Worm (Caenorhabditis elegans) whole organism, L4 larva: ENCODE results near the gene ZK154.6.

Experiments used
- D1046.2 ChIP-seq: fragments of 200-800 bp; sonication (Bioruptor generic); IDR thresholded peaks from 2 replicates; pipeline ENCODE4 v1.3.6; 2022; ENCODE audit warnings: missing genetic modification characterization, missing compliant biosample characterization
- F37D6.2 ChIP-seq: sonication (generic microtip); optimal IDR thresholded peaks from 2 replicates; lab custom pipeline; 2016; ENCODE audit warnings: mild to moderate bottlenecking, missing genetic modification characterization, missing compliant biosample characterization
- F49E8.2 ChIP-seq: sonication (generic microtip); optimal IDR thresholded peaks from 2 replicates; lab custom pipeline; 2016; ENCODE audit warnings: missing compliant biosample characterization, mild to moderate bottlenecking, missing genetic modification characterization, borderline replicate concordance
- T26A8.4 ChIP-seq: fragments of 200-800 bp; sonication (Bioruptor generic); IDR thresholded peaks from 2 replicates; pipeline ENCODE4 v1.3.6; 2022; ENCODE audit warnings: missing genetic modification characterization, missing compliant biosample characterization
- Y105C5A.15 ChIP-seq: fragments of 200-800 bp; sonication (Bioruptor generic); IDR thresholded peaks from 2 replicates; pipeline ENCODE4 v1.3.6; 2022; ENCODE audit warnings: missing genetic modification characterization, missing compliant biosample characterization
- Y75B8A.6 ChIP-seq: fragments of 200-800 bp; sonication (Bioruptor generic); IDR thresholded peaks from 2 replicates; pipeline ENCODE4 v1.3.6; 2022; ENCODE audit warnings: missing genetic modification reagents, missing genetic modification characterization, missing compliant biosample characterization
- aha-1 ChIP-seq: fragments of 150-350 bp; peaks from one replicate; lab custom pipeline; 2014; ENCODE audit warnings: missing biosample characterization, missing genetic modification characterization
- ama-1 ChIP-seq: fragments of 150-350 bp; optimal IDR thresholded peaks from 2 replicates; lab custom pipeline; 2014; ENCODE audit warnings: inconsistent platforms, mixed read lengths
- ceh-82 ChIP-seq: sonication (generic microtip); optimal IDR thresholded peaks from 2 replicates; lab custom pipeline; 2017; ENCODE audit warnings: missing biosample characterization, missing genetic modification characterization
- ces-1 ChIP-seq: fragments of 150-350 bp; sonication (generic microtip); optimal IDR thresholded peaks from 4 replicates; lab custom pipeline; 2014; ENCODE audit warnings: missing biosample characterization, missing genetic modification reagents, missing genetic modification characterization
- daf-16 ChIP-seq, 3 experiments: sonication (generic microtip); optimal IDR thresholded peaks; 2 replicates each; lab custom pipeline; 2016 to 2017; ENCODE audit warnings: missing genetic modification characterization in 3 of 3, missing genetic modification reagents in 3 of 3, mild to moderate bottlenecking in 2 of 3, missing compliant biosample characterization in 2 of 3, missing biosample characterization in 1 of 3, moderate library complexity in 1 of 3
- daf-19 ChIP-seq: fragments of 200-800 bp; sonication (Bioruptor generic); conservative IDR thresholded peaks from 2 replicates; pipeline ENCODE4 v1.3.6; 2022; ENCODE audit warnings: missing genetic modification characterization, missing compliant biosample characterization
- dmd-6 ChIP-seq: fragments of 200-800 bp; sonication (Bioruptor generic); IDR thresholded peaks from 2 replicates; pipeline ENCODE4 v1.3.6; 2022; ENCODE audit warnings: missing genetic modification reagents, missing genetic modification characterization, missing compliant biosample characterization
- dmd-8 ChIP-seq: fragments of 200-800 bp; sonication (Bioruptor generic); IDR thresholded peaks from 2 replicates; pipeline ENCODE4 v1.3.6; 2022; ENCODE audit warnings: missing genetic modification characterization, missing compliant biosample characterization
- dmd-9 ChIP-seq: fragments of 200-800 bp; sonication (Bioruptor generic); IDR thresholded peaks from 2 replicates; pipeline ENCODE4 v1.3.6; 2022; ENCODE audit warnings: missing genetic modification reagents, missing genetic modification characterization, missing compliant biosample characterization
- dpl-1 ChIP-seq: fragments of 150-350 bp; optimal IDR thresholded peaks from 2 replicates; lab custom pipeline; 2014; ENCODE audit warnings: missing biosample characterization, missing genetic modification reagents, missing genetic modification characterization
- duxl-1 ChIP-seq: sonication (generic microtip); optimal IDR thresholded peaks from 2 replicates; lab custom pipeline; 2016; ENCODE audit warnings: mild to moderate bottlenecking, missing genetic modification characterization, moderate library complexity, missing compliant biosample characterization; ENCODE audit not compliant: poor library complexity
- dve-1 ChIP-seq: sonication (generic microtip); optimal IDR thresholded peaks from 2 replicates; lab custom pipeline; 2017; ENCODE audit warnings: antibody characterized with exemption, mild to moderate bottlenecking, missing genetic modification characterization, missing compliant biosample characterization; ENCODE audit not compliant: insufficient read depth
- egl-27 ChIP-seq: sonication (generic microtip); optimal IDR thresholded peaks from 3 replicates; lab custom pipeline; 2017; ENCODE audit warnings: missing biosample characterization, missing genetic modification reagents, missing genetic modification characterization
- fos-1 ChIP-seq: fragments of 150-350 bp; optimal IDR thresholded peaks from 2 replicates; lab custom pipeline; 2014; ENCODE audit warnings: missing biosample characterization, missing genetic modification characterization
- hlh-11 ChIP-seq: fragments of 200-800 bp; sonication (Bioruptor generic); optimal IDR thresholded peaks from 2 replicates; lab custom pipeline; 2018; ENCODE audit warnings: mild to moderate bottlenecking, missing genetic modification characterization, missing compliant biosample characterization
- hlh-30 ChIP-seq: sonication (generic microtip); optimal IDR thresholded peaks from 2 replicates; lab custom pipeline; 2017; ENCODE audit warnings: antibody characterized with exemption, mild to moderate bottlenecking, missing genetic modification characterization, missing compliant biosample characterization; ENCODE audit not compliant: insufficient read depth
- jun-1 ChIP-seq: fragments of 150-350 bp; optimal IDR thresholded peaks from 2 replicates; lab custom pipeline; 2014; ENCODE audit warnings: missing biosample characterization, missing genetic modification reagents, missing genetic modification characterization
- lin-1 ChIP-seq: fragments of 200-800 bp; sonication (Bioruptor generic); IDR thresholded peaks from 2 replicates; pipeline ENCODE4 v1.3.6; 2022; ENCODE audit warnings: missing genetic modification reagents, missing genetic modification characterization, missing compliant biosample characterization
- lin-13 ChIP-seq: fragments of 150-350 bp; optimal IDR thresholded peaks from 2 replicates; lab custom pipeline; 2014; ENCODE audit warnings: missing biosample characterization, missing genetic modification reagents, missing genetic modification characterization
- lin-29 ChIP-seq: fragments of 200-800 bp; sonication (Bioruptor generic); IDR thresholded peaks from 2 replicates; pipeline ENCODE4 v1.3.6; 2022; ENCODE audit warnings: missing genetic modification reagents, missing genetic modification characterization, missing compliant biosample characterization
- lsy-2 ChIP-seq, 2 experiments: fragments of 150-350 bp in 1 of 2; sonication (generic microtip) in 1 of 2; optimal IDR thresholded peaks; 2 replicates each; lab custom pipeline; 2014 to 2017; ENCODE audit warnings: missing biosample characterization in 2 of 2, missing genetic modification characterization in 2 of 2
- mdl-1 ChIP-seq, 2 experiments: fragments of 150-350 bp in 1 of 2; sonication (generic microtip) in 1 of 2; optimal IDR thresholded peaks; 2 replicates each; lab custom pipeline; 2014 to 2017; ENCODE audit warnings: missing biosample characterization in 2 of 2, missing genetic modification characterization in 2 of 2
- mdt-29 ChIP-seq: fragments of 200-800 bp; sonication (Bioruptor generic); IDR thresholded peaks from 2 replicates; pipeline ENCODE4 v1.3.6; 2022; ENCODE audit warnings: missing genetic modification reagents, missing genetic modification characterization, missing compliant biosample characterization
- mxl-2 ChIP-seq: fragments of 200-800 bp; sonication (Bioruptor generic); conservative IDR thresholded peaks from 2 replicates; pipeline ENCODE4 v1.3.6; 2022; ENCODE audit warnings: missing genetic modification reagents, missing genetic modification characterization, missing compliant biosample characterization
- mxl-3 ChIP-seq: fragments of 200-800 bp; sonication (Bioruptor generic); optimal IDR thresholded peaks from 2 replicates; lab custom pipeline; 2018; ENCODE audit warnings: mild to moderate bottlenecking, missing genetic modification characterization, missing compliant biosample characterization
- nhr-237 ChIP-seq: sonication (generic microtip); optimal IDR thresholded peaks from 2 replicates; lab custom pipeline; 2017; ENCODE audit warnings: missing biosample characterization, missing genetic modification characterization
- nhr-48 ChIP-seq: sonication (generic microtip); optimal IDR thresholded peaks from 2 replicates; lab custom pipeline; 2016; ENCODE audit warnings: mild to moderate bottlenecking, missing genetic modification characterization, missing compliant biosample characterization
- nhr-6 ChIP-seq: fragments of 150-350 bp; optimal IDR thresholded peaks from 2 replicates; lab custom pipeline; 2014; ENCODE audit warnings: missing biosample characterization, missing genetic modification characterization
- php-3 ChIP-seq: fragments of 200-800 bp; sonication (Bioruptor generic); IDR thresholded peaks from 2 replicates; pipeline ENCODE4 v1.3.6; 2022; ENCODE audit warnings: missing genetic modification reagents, missing genetic modification characterization, missing compliant biosample characterization
- pqm-1 ChIP-seq: sonication (generic microtip); optimal IDR thresholded peaks from 2 replicates; lab custom pipeline; 2017; ENCODE audit warnings: missing biosample characterization, missing genetic modification characterization
- rbr-2 ChIP-seq: sonication (generic microtip); optimal IDR thresholded peaks from 2 replicates; lab custom pipeline; 2016; ENCODE audit warnings: missing genotype, missing genetic modification characterization, missing compliant biosample characterization
- set-16 ChIP-seq: fragments of 200-800 bp; sonication (Bioruptor generic); IDR thresholded peaks from 2 replicates; pipeline ENCODE4 v1.3.6; 2022; ENCODE audit warnings: missing genetic modification reagents, missing genetic modification characterization, missing compliant biosample characterization
- snpc-4 ChIP-seq: fragments of 150-350 bp; optimal IDR thresholded peaks from 2 replicates; lab custom pipeline; 2014; ENCODE audit warnings: missing biosample characterization, missing genetic modification characterization
- spr-3 ChIP-seq: fragments of 200-800 bp; sonication (Bioruptor generic); optimal IDR thresholded peaks from 2 replicates; lab custom pipeline; 2018; ENCODE audit warnings: mild to moderate bottlenecking, missing genetic modification characterization, missing compliant biosample characterization
- unc-39 ChIP-seq: sonication (generic microtip); optimal IDR thresholded peaks from 2 replicates; lab custom pipeline; 2017; ENCODE audit warnings: missing biosample characterization, missing genetic modification characterization
- unc-62 ChIP-seq, 3 experiments: fragments of 150-350 bp in 1 of 3; sonication (generic microtip); optimal IDR thresholded peaks in 2 of 3; peaks in 1 of 3; 1 replicate in 1 of 3; 2 replicates in 2 of 3; lab custom pipeline; 2014 to 2017; ENCODE audit warnings: missing biosample characterization in 3 of 3, missing genetic modification characterization in 3 of 3, missing genetic modification reagents in 3 of 3, missing genotype in 1 of 3
- ztf-11 ChIP-seq: fragments of 150-350 bp; optimal IDR thresholded peaks from 2 replicates; lab custom pipeline; 2014; ENCODE audit warnings: missing biosample characterization, missing genetic modification characterization

ZK154.6 gene

DNA sequence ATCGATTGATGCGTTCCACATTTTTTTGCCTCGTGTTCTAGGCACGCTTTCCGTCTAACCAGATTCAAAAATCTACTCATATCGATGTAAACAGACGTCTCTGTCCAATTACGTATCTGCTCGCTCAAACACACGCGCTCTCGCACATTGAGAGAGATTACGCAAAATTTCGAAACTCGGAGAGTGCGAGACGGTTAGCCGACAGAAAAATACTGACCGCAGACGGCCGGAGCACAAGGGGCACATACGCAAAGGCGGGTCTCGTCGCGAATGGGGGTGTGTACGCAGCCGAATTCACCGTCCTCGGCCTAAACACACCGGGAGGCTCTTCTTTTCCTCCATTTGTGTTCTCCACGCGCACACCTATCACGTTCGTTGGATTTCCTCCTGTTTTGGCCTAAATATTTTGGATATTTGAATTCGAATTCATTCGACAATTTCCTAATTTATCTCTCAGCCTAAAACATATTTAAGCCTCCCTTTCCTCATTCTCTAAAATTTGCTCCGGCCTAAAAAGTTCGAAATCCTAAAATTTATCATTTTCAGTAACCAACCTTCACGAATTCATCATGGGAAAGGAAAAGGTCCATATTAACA lies 29.8 kb upstream of the ZK154.6 start, which contains the start of gene eef-1A.2 (continued):
- TF ChIP-seq spr-3 (GFP tag; lab: Kevin White, UChicago) (peak; percentile 40), hlh-30 (tag; lab: Kevin White, UChicago) (peak; percentile 98), unc-39 (tag; lab: Kevin White, UChicago) (no peak), fos-1 (no peak), D1046.2 (GFP tag; lab: Robert Waterston, UW) (0 out of 2 replicates have a peak, but pooled peaks have one; percentile 63), daf-16 (GFP tag; optimal IDR thresholded peaks at IDR 0.05; lab: Kevin White, UChicago) (peak; percentile 42 to 69), daf-16 (tag; optimal IDR thresholded peaks at IDR 0.05; lab: Kevin White, UChicago) (peak; percentile 97), hlh-11 (tag; lab: Kevin White, UChicago) (peak; percentile 98), mxl-3 (peak; percentile 98), php-3 (GFP tag; lab: Robert Waterston, UW) (peak; percentile 86), dmd-8 (no peak), ces-1 (GFP tag; lab: Kevin White, UChicago) (peak; percentile 48), rbr-2 (tag; lab: Kevin White, UChicago) (peak; percentile 96), F37D6.2 (tag; lab: Kevin White, UChicago) (peak; percentile 90), ama-1 (lab: Kevin White, UChicago) (no peak), dpl-1 (GFP tag; lab: Kevin White, UChicago) (peak; percentile 67), T26A8.4 (GFP tag; lab: Robert Waterston, UW) (peak; percentile 89), pqm-1 (tag; lab: Kevin White, UChicago) (peak; percentile 10), dmd-6 (GFP tag; lab: Robert Waterston, UW) (peak; percentile 98), F49E8.2 (no peak), set-16 (peak; percentile 89), mxl-2 (GFP tag; lab: Robert Waterston, UW) (0 out of 2 replicates have a peak, but pooled peaks have one; percentile 44), daf-19 (GFP tag; lab: Robert Waterston, UW) (no peak), ceh-82 (no peak), dve-1 (tag; lab: Kevin White, UChicago) (peak; percentile 98), lin-1 (GFP tag; lab: Robert Waterston, UW) (peak; percentile 58; the same call in 1 of the 2 replicates), dmd-9 (GFP tag; lab: Robert Waterston, UW) (peak; percentile 71), mdl-1 (tag; optimal IDR thresholded peaks at IDR 0.05; lab: Kevin White, UChicago) (peak; percentile 97 to 99), nhr-48 (tag; lab: Kevin White, UChicago) (peak; percentile 84), mdt-29 (GFP tag; lab: Robert Waterston, UW) (peak; percentile 86)

DNA sequence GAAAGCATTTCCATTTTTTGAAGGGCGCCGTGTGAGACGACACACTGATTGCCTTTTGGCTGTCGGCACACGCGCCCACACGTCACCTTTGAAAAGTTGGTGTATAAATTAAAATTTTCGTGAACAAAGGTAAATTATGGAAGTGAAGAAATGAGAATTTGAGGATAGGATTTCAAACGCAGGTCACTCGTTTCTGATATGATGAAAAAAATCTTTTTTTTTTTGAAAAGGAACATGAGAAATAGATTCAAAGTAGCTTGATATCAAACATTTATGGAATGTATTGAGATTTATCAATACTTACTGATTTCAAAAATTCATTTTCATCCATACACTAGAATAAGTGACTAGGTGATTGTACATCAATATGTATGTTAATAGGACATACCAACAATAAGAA lies 24.2 kb upstream of the ZK154.6 start:
- peak; percentile 91 for TF ChIP-seq aha-1 (tag; lab: Kevin White, UChicago)
- no peak for TF ChIP-seq egl-27 (tag; lab: Kevin White, UChicago)
- TF ChIP-seq unc-62 (GFP tag; optimal IDR thresholded peaks at IDR 0.05 in 1 of 2; lab: Kevin White, UChicago): peak in 1 of 2 experiments; percentile 75
- TF ChIP-seq unc-62 (tag; optimal IDR thresholded peaks at IDR 0.05; lab: Kevin White, UChicago): no peak
- TF ChIP-seq lsy-2 (tag; optimal IDR thresholded peaks at IDR 0.05; lab: Kevin White, UChicago): no peak

DNA sequence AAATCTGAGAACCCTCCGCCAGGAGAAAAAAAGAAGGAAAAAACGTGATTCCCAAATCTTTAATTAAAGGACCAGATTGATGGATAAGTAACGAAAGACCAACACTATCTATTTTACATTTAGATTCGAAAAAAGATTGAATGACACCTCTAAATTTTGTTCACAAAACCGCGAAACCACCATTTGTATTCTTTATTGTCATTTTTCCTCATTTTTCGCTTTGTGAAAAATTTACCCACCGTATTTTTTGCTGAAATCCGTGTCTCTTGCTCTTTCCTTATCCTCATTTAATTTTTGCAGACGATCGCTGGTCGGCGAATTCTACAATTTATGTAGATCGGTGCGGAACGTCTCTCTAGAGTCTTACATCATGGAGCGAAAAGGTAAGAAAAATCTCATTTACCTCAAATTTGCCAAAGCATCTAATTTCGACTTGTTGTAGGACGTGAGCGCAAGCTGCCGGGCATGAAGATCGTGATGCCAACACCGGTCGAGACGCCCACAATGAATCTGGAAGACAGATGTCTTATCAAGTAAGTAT lies 23.1 kb upstream of the ZK154.6 start, which contains the start of the genes sek-1 and R03G5.6:
Gene sek-1 (plus strand): TSS at position 301 of the 541 bp plus-strand sequence.
Gene R03G5.6 (minus strand): TSS at position 491 of the 541 bp plus-strand sequence.
- TF ChIP-seq F37D6.2 (tag; lab: Kevin White, UChicago): no peak
- no peak for TF ChIP-seq rbr-2 (tag; lab: Kevin White, UChicago)
- TF ChIP-seq spr-3 (GFP tag; lab: Kevin White, UChicago): no peak
- no peak for TF ChIP-seq dmd-9 (GFP tag; lab: Robert Waterston, UW)
- TF ChIP-seq duxl-1 (tag; lab: Kevin White, UChicago): no peak
- TF ChIP-seq daf-16 (GFP tag; optimal IDR thresholded peaks at IDR 0.05; lab: Kevin White, UChicago): no peak
- TF ChIP-seq daf-16 (tag; optimal IDR thresholded peaks at IDR 0.05; lab: Kevin White, UChicago): no peak
- TF ChIP-seq aha-1 (tag; lab: Kevin White, UChicago): no peak
- TF ChIP-seq jun-1 (tag; lab: Kevin White, UChicago): no peak
- TF ChIP-seq lin-29 (GFP tag; lab: Robert Waterston, UW): no peak
- TF ChIP-seq nhr-237 (tag; lab: Kevin White, UChicago): no peak
- no peak for TF ChIP-seq lin-13
- TF ChIP-seq nhr-6: no peak
- no peak for TF ChIP-seq ces-1 (GFP tag; lab: Kevin White, UChicago)
- no peak for TF ChIP-seq snpc-4 (tag; lab: Kevin White, UChicago)
- TF ChIP-seq mdt-29 (GFP tag; lab: Robert Waterston, UW): no peak
- TF ChIP-seq Y105C5A.15: no peak
- no peak for TF ChIP-seq Y75B8A.6 (GFP tag; lab: Robert Waterston, UW)
- TF ChIP-seq ztf-11 (tag; lab: Kevin White, UChicago): no peak
